Fruit fly (Drosophila melanogaster): Measurements from ENCODE around the gene nub.
A peak's percentile ranks its signal among the peaks of the same experiment; 100 is the strongest.

Gene nub

DNA sequence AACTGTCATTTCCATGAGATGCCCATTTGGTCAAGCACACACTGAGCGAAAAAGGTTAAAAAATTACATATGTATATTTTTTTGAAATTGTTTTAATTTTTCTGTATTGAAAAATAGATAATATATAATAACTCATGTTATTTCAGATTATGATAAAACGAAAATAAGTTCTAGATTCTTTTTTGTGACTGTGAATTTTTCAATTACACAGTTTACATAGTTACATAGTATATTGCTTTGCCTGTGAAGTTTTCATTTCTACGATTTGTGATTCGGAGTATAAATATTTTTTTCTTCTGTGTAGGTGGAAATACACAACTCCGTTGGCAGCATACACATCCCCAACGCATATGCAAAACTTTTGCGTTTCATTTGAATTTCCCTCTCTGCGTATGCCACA, 39.1 kb upstream of the nub start (continued):
- peak; percentile 10 for TF ChIP-seq CG9727 (GFP tag; optimal IDR thresholded peaks at IDR 0.05)
- peak; percentile 40 for TF ChIP-seq CG2678 (tag; optimal IDR thresholded peaks at IDR 0.05)
- TF ChIP-seq Deaf1 (tag; optimal IDR thresholded peaks at IDR 0.05), result no peak
- no peak for TF ChIP-seq Hr3 (GFP tag; optimal IDR thresholded peaks at IDR 0.05)
- no peak for TF ChIP-seq slbo (GFP tag; IDR thresholded peaks at IDR 0.05)
- TF ChIP-seq CG9932 (GFP tag; IDR thresholded peaks at IDR 0.05), result no peak
- TF ChIP-seq knrl (GFP tag; IDR thresholded peaks at IDR 0.05; ENCODE audit: partially characterized antibody), result no peak
- no peak for TF ChIP-seq Dbx (GFP tag; IDR thresholded peaks at IDR 0.05)
- peak; percentile 38 for TF ChIP-seq unpg (GFP tag; optimal IDR thresholded peaks at IDR 0.05)
- TF ChIP-seq E2f1 (GFP tag; IDR thresholded peaks at IDR 0.05), result no peak
- no peak for TF ChIP-seq CG4707 (GFP tag; optimal IDR thresholded peaks at IDR 0.05)
- no peak for TF ChIP-seq CG9876 (GFP tag; optimal IDR thresholded peaks at IDR 0.05)
- no peak for TF ChIP-seq CG7357 (GFP tag; IDR thresholded peaks at IDR 0.05)
- no peak for TF ChIP-seq usp (GFP tag; optimal IDR thresholded peaks at IDR 0.05)
- peak; percentile 27 for TF ChIP-seq nmo (GFP tag; optimal IDR thresholded peaks at IDR 0.05)
- TF ChIP-seq Drgx (GFP tag; IDR thresholded peaks at IDR 0.05), result no peak
- TF ChIP-seq CG31441 (GFP tag; IDR thresholded peaks at IDR 0.05), result no peak; the same call in 1 of the 2 replicates
- TF ChIP-seq Ptx1 (GFP tag; IDR thresholded peaks at IDR 0.05), result no peak
- TF ChIP-seq dati (GFP tag; IDR thresholded peaks at IDR 0.05), result no peak
- peak in 1 of 2 experiments; percentile 19 for TF ChIP-seq Hr51 (GFP tag; optimal IDR thresholded peaks at IDR 0.05)
- TF ChIP-seq CG8944 (GFP tag; optimal IDR thresholded peaks at IDR 0.05), result no peak
- no peak for TF ChIP-seq tll (GFP tag; optimal IDR thresholded peaks at IDR 0.05)
- TF ChIP-seq CG13424 (tag; optimal IDR thresholded peaks at IDR 0.05), result no peak
- no peak for TF ChIP-seq CG11247 (GFP tag; IDR thresholded peaks at IDR 0.05)
- TF ChIP-seq CG3726 (GFP tag; IDR thresholded peaks at IDR 0.05), result no peak
- TF ChIP-seq CG30403 (GFP tag; optimal IDR thresholded peaks at IDR 0.05), result peak; percentile 19
- TF ChIP-seq CG11504 (tag; optimal IDR thresholded peaks at IDR 0.05), result peak; percentile 44
- no peak for TF ChIP-seq onecut (GFP tag; IDR thresholded peaks at IDR 0.05)
- TF ChIP-seq kni (GFP tag; optimal IDR thresholded peaks at IDR 0.05), result no peak
- peak; percentile 66 for TF ChIP-seq gem (tag; optimal IDR thresholded peaks at IDR 0.05)
- no peak for TF ChIP-seq CG15696 (tag; optimal IDR thresholded peaks at IDR 0.05)
- TF ChIP-seq dmrt11E (tag; optimal IDR thresholded peaks at IDR 0.05), result peak; percentile 39
- TF ChIP-seq ara (GFP tag; IDR thresholded peaks at IDR 0.05), result no peak
- TF ChIP-seq D19A (tag; optimal IDR thresholded peaks at IDR 0.05), result peak; percentile 21
- TF ChIP-seq CG10979 (tag; optimal IDR thresholded peaks at IDR 0.05), result peak; percentile 13
- peak; percentile 7 for TF ChIP-seq CG17829 (tag; optimal IDR thresholded peaks at IDR 0.05)
- no peak for TF ChIP-seq E2f2 (GFP tag; IDR thresholded peaks at IDR 0.05)
- no peak for TF ChIP-seq Opbp (GFP tag; IDR thresholded peaks at IDR 0.05; ENCODE audit: partially characterized antibody)
- no peak for TF ChIP-seq CG1529 (GFP tag; optimal IDR thresholded peaks at IDR 0.05)
- no peak for TF ChIP-seq bcd (GFP tag; optimal IDR thresholded peaks at IDR 0.05)
- TF ChIP-seq bowl (GFP tag; IDR thresholded peaks at IDR 0.05), result no peak
- no peak for TF ChIP-seq CG10274 (GFP tag; optimal IDR thresholded peaks at IDR 0.05)
- no peak for TF ChIP-seq kah (GFP tag; optimal IDR thresholded peaks at IDR 0.05)
- TF ChIP-seq ssp (GFP tag; IDR thresholded peaks at IDR 0.05), result no peak
- TF ChIP-seq YL-1 (GFP tag; optimal IDR thresholded peaks at IDR 0.05), result no peak
- TF ChIP-seq jing (GFP tag; optimal IDR thresholded peaks at IDR 0.05), result no peak
